Fruit fly (Drosophila melanogaster): ENCODE data around the gene RhoU.

Gene RhoU

DNA sequence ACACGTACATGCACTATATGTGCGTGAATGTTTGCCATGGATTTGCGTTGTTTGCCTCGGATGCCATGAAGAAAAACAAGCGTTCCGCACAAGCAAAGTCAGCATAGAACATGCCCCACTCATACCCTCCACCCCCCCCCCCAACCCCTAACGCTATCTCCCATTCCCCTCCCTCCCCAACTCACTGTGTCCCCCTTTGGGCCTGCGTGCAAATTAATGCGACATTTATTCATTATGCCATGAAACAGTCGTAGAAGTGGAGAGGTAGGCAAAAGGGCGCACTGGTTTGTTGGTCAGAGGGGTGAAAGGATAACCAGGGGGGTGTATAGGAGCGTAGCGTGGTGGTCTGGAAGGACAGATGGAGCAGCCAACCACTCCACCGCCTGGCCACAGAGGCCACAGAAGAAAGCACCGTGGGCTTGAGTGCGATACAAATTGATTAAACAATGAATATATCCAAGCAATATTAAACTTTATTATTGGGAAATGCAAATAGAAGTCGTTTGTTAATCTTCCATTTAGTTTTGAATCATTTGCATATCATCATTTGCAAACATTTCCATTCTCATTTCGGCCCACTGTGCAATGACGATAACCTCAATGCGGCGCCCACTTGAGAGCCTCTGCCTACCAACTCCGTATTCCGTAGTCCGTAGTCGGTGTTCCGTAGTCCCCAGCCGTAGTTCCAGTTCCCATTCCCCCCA, 98.2 kb downstream of the RhoU start (continued):
- TF ChIP-seq bbx (GFP tag; IDR thresholded peaks at IDR 0.05; ENCODE audit: partially characterized antibody) = no peak
- TF ChIP-seq CG7963 (GFP tag; IDR thresholded peaks at IDR 0.05; ENCODE audit: partially characterized antibody) = no peak
- TF ChIP-seq NK7.1 (GFP tag; optimal IDR thresholded peaks at IDR 0.05) = peak; percentile 13
- peak; percentile 72 for TF ChIP-seq CG2678 (tag; optimal IDR thresholded peaks at IDR 0.05)
- TF ChIP-seq CG7271 (tag; optimal IDR thresholded peaks at IDR 0.05) = no peak
- peak; percentile 9; the same call in 1 of the 2 replicates for TF ChIP-seq CG14667 (GFP tag; IDR thresholded peaks at IDR 0.05)
- peak; percentile 86 for TF ChIP-seq Fer1 (GFP tag; optimal IDR thresholded peaks at IDR 0.05)
- TF ChIP-seq chn (GFP tag; optimal IDR thresholded peaks at IDR 0.05) = no peak
- no peak for TF ChIP-seq CG1647 (GFP tag; optimal IDR thresholded peaks at IDR 0.05)
- 0 out of 3 replicates have a peak, but pooled peaks have one; percentile 15 for TF ChIP-seq H15 (GFP tag; IDR thresholded peaks at IDR 0.05)
- peak; percentile 13 for TF ChIP-seq org-1 (GFP tag; optimal IDR thresholded peaks at IDR 0.05)
- peak; percentile 43; the same call in 1 of the 2 replicates for TF ChIP-seq ttk (GFP tag; IDR thresholded peaks at IDR 0.05)
- peak; percentile 46 for TF ChIP-seq CG6765 (GFP tag; optimal IDR thresholded peaks at IDR 0.05)
- TF ChIP-seq CG2120 (GFP tag; optimal IDR thresholded peaks at IDR 0.05) = peak; percentile 81
- TF ChIP-seq pan (optimal IDR thresholded peaks at IDR 0.05) = no peak
- TF ChIP-seq pan (GFP tag; optimal IDR thresholded peaks at IDR 0.05 in 1 of 2, IDR thresholded peaks at IDR 0.05 in 1 of 2) = peak in 1 of 2 experiments; percentile 70
- peak; percentile 65 for TF ChIP-seq sob (GFP tag; IDR thresholded peaks at IDR 0.05)
- no peak for TF ChIP-seq toy (GFP tag; IDR thresholded peaks at IDR 0.05)
- peak; percentile 54 for TF ChIP-seq MBD-R2 (GFP tag; IDR thresholded peaks at IDR 0.05)
- peak; percentile 10 for TF ChIP-seq CG17829 (tag; optimal IDR thresholded peaks at IDR 0.05)
- peak; percentile 25; the same call in 1 of the 2 replicates for TF ChIP-seq Adf1 (GFP tag; IDR thresholded peaks at IDR 0.05)
- TF ChIP-seq CG12219 (GFP tag; optimal IDR thresholded peaks at IDR 0.05) = peak; percentile 3
- peak; percentile 67 for TF ChIP-seq CG11247 (GFP tag; IDR thresholded peaks at IDR 0.05)
- TF ChIP-seq CG12104 (GFP tag; optimal IDR thresholded peaks at IDR 0.05) = no peak
- TF ChIP-seq CG8290 (GFP tag; optimal IDR thresholded peaks at IDR 0.05) = no peak
- TF ChIP-seq CG8290 (tag; optimal IDR thresholded peaks at IDR 0.05) = peak in 1 of 2 experiments; percentile 32
- TF ChIP-seq Pdp1 (GFP tag; optimal IDR thresholded peaks at IDR 0.05) = peak in 1 of 2 experiments; percentile 51
- TF ChIP-seq GATAe (GFP tag; conservative IDR thresholded peaks at IDR 0.05) = no peak
- no peak for TF ChIP-seq bigmax (GFP tag; optimal IDR thresholded peaks at IDR 0.05)
- peak; percentile 40 for TF ChIP-seq pnt (GFP tag; optimal IDR thresholded peaks at IDR 0.05)
- peak; percentile 64 for TF ChIP-seq cwo (GFP tag; optimal IDR thresholded peaks at IDR 0.05)
- TF ChIP-seq CG17186 (GFP tag; optimal IDR thresholded peaks at IDR 0.05) = no peak
- TF ChIP-seq CG11504 (tag; optimal IDR thresholded peaks at IDR 0.05) = peak; percentile 49
- peak; percentile 27 for TF ChIP-seq CG9727 (GFP tag; optimal IDR thresholded peaks at IDR 0.05)
- TF ChIP-seq Ada2b (GFP tag; IDR thresholded peaks at IDR 0.05) = peak; percentile 64
- peak; percentile 20 for TF ChIP-seq CG8924 (tag; optimal IDR thresholded peaks at IDR 0.05)
- peak; percentile 73 for TF ChIP-seq CG12769 (tag; optimal IDR thresholded peaks at IDR 0.05)
- TF ChIP-seq usp (GFP tag; optimal IDR thresholded peaks at IDR 0.05) = no peak
- TF ChIP-seq esg (GFP tag; conservative IDR thresholded peaks at IDR 0.05) = peak; percentile 65
- peak; percentile 68 for TF ChIP-seq lmd (GFP tag; IDR thresholded peaks at IDR 0.05)
- no peak for TF ChIP-seq CG7928 (GFP tag; optimal IDR thresholded peaks at IDR 0.05)
- no peak for TF ChIP-seq disco-r (GFP tag; optimal IDR thresholded peaks at IDR 0.05)
- TF ChIP-seq CG11560 (tag; IDR thresholded peaks at IDR 0.05) = peak; percentile 42; the same call in 1 of the 3 replicates
- TF ChIP-seq Gsc (GFP tag; IDR thresholded peaks at IDR 0.05) = no peak
- no peak for TF ChIP-seq Lhr (GFP tag; optimal IDR thresholded peaks at IDR 0.05)
- TF ChIP-seq Awh (GFP tag; IDR thresholded peaks at IDR 0.05) = 0 out of 2 replicates have a peak, but pooled peaks have one; percentile 30
- TF ChIP-seq CG18599 (GFP tag; optimal IDR thresholded peaks at IDR 0.05) = peak; percentile 90
- TF ChIP-seq Antp (GFP tag; optimal IDR thresholded peaks at IDR 0.05) = peak; percentile 58
- TF ChIP-seq abd-A (tag; optimal IDR thresholded peaks at IDR 0.05) = peak; percentile 74
- no peak for TF ChIP-seq Dref (GFP tag; IDR thresholded peaks at IDR 0.05)

All from whole organism, embryonic.